Worm (Caenorhabditis elegans): ENCODE data around the gene wdr-54.

wdr-54 gene

ce11 chrX:876935-877334 is 48.2 kb downstream of the wdr-54 start, which contains the start of gene ZC13.1:
TSS of gene ZC13.1 (plus strand) at chrX:877239.
- TF ChIP-seq lin-32 (GFP tag; optimal IDR thresholded peaks at IDR 0.05) = no peak
- peak; percentile 2 for TF ChIP-seq sem-2 (GFP tag; optimal IDR thresholded peaks at IDR 0.05)
- TF ChIP-seq ceh-43 (GFP tag; optimal IDR thresholded peaks at IDR 0.05) = no peak
- TF ChIP-seq ham-2 (GFP tag; optimal IDR thresholded peaks at IDR 0.05) = peak; percentile 12
- no peak for TF ChIP-seq nhr-12 (tag; optimal IDR thresholded peaks at IDR 0.05)
- peak; percentile 58 for TF ChIP-seq mls-2 (tag; optimal IDR thresholded peaks at IDR 0.05)
- no peak for TF ChIP-seq tbx-8 (GFP tag; optimal IDR thresholded peaks at IDR 0.05)
- no peak for TF ChIP-seq ztf-11 (tag; optimal IDR thresholded peaks at IDR 0.05)
- TF ChIP-seq drap-1 (GFP tag; optimal IDR thresholded peaks at IDR 0.05) = peak; percentile 49
- no peak for TF ChIP-seq ceh-39 (tag; optimal IDR thresholded peaks at IDR 0.05)
- peak; percentile 37 for TF ChIP-seq nhr-2 (tag; optimal IDR thresholded peaks at IDR 0.05)
- peak; percentile 94 for TF ChIP-seq mep-1 (tag; optimal IDR thresholded peaks at IDR 0.05)
- peak; percentile 38 for TF ChIP-seq lsy-2 (tag; optimal IDR thresholded peaks at IDR 0.05)
- TF ChIP-seq nhr-76 (tag; optimal IDR thresholded peaks at IDR 0.05) = no peak
- no peak for TF ChIP-seq snpc-4 (tag; optimal IDR thresholded peaks at IDR 0.05)
- TF ChIP-seq M03D4.4 (tag; optimal IDR thresholded peaks at IDR 0.05) = no peak
- peak; percentile 38 for TF ChIP-seq cnd-1 (tag; optimal IDR thresholded peaks at IDR 0.05)
- no peak for TF ChIP-seq ces-1 (GFP tag; optimal IDR thresholded peaks at IDR 0.05)
- peak; percentile 66 for TF ChIP-seq lin-13 (tag; optimal IDR thresholded peaks at IDR 0.05)
- peak; percentile 60 for TF ChIP-seq sptf-1 (tag; optimal IDR thresholded peaks at IDR 0.05)
- no peak for TF ChIP-seq bed-3 (GFP tag; optimal IDR thresholded peaks at IDR 0.05)
- TF ChIP-seq pha-4 (tag; optimal IDR thresholded peaks at IDR 0.05) = peak; percentile 89
- TF ChIP-seq nhr-237 (tag; optimal IDR thresholded peaks at IDR 0.05) = peak; percentile 32
- TF ChIP-seq mab-5 (tag; optimal IDR thresholded peaks at IDR 0.05) = no peak
- peak; percentile 43 for TF ChIP-seq unc-62 (GFP tag; optimal IDR thresholded peaks at IDR 0.05)
- no peak for TF ChIP-seq ceh-83 (GFP tag; optimal IDR thresholded peaks at IDR 0.05)
- peak; percentile 57 for TF ChIP-seq unc-120 (tag; optimal IDR thresholded peaks at IDR 0.05; ENCODE audit: poor library complexity, severe bottlenecking)
- peak; percentile 70 for TF ChIP-seq hlh-1 (tag; optimal IDR thresholded peaks at IDR 0.05)
- TF ChIP-seq blmp-1 (tag; optimal IDR thresholded peaks at IDR 0.05) = peak; percentile 83
- no peak for TF ChIP-seq nhr-28 (tag; optimal IDR thresholded peaks at IDR 0.05)
- TF ChIP-seq unc-39 (tag; optimal IDR thresholded peaks at IDR 0.05) = no peak
- TF ChIP-seq elt-1 (tag; optimal IDR thresholded peaks at IDR 0.05; ENCODE audit: borderline replicate concordance, insufficient read depth) = no peak
- no peak for TF ChIP-seq flh-1 (GFP tag; optimal IDR thresholded peaks at IDR 0.05)
- no peak for TF ChIP-seq elt-3 (tag; optimal IDR thresholded peaks at IDR 0.05)
- TF ChIP-seq zip-8 (tag; optimal IDR thresholded peaks at IDR 0.05) = no peak

ce11 chrX:880367-880766 is 51.7 kb downstream of the wdr-54 start, which contains the start of gene ZC13.2:
TSS of gene ZC13.2 (plus strand) at chrX:880667.
- no peak for TF ChIP-seq nhr-12 (tag; optimal IDR thresholded peaks at IDR 0.05)
- no peak for TF ChIP-seq M03D4.4 (tag; optimal IDR thresholded peaks at IDR 0.05)
- no peak for TF ChIP-seq ceh-83 (GFP tag; optimal IDR thresholded peaks at IDR 0.05)
- no peak for TF ChIP-seq sem-2 (GFP tag; optimal IDR thresholded peaks at IDR 0.05)
- no peak for TF ChIP-seq blmp-1 (tag; optimal IDR thresholded peaks at IDR 0.05)
- no peak for TF ChIP-seq unc-62 (GFP tag; optimal IDR thresholded peaks at IDR 0.05)
- no peak for TF ChIP-seq nhr-76 (tag; optimal IDR thresholded peaks at IDR 0.05)
- no peak for TF ChIP-seq bed-3 (GFP tag; optimal IDR thresholded peaks at IDR 0.05)
- no peak for TF ChIP-seq cnd-1 (tag; optimal IDR thresholded peaks at IDR 0.05)
- TF ChIP-seq elt-1 (tag; optimal IDR thresholded peaks at IDR 0.05; ENCODE audit: borderline replicate concordance, insufficient read depth) = no peak
- TF ChIP-seq lin-32 (GFP tag; optimal IDR thresholded peaks at IDR 0.05) = no peak

Measured in whole organism, mixed stage, embryonic.